Comparison of ENCODE assay signal across 5 fruit fly cellular contexts in genomic region chr2L:5052367-5052914, dm6.
TF ChIP-seq lines count a peak whose summit lies in the region.

Gene senju, plus strand, starts transcription at chr2L:5052843.

- TF ChIP-seq CTCF in whole organism, embryonic (GFP tag; optimal IDR thresholded peaks at IDR 0.05; lab: Kevin White, UChicago) = peak; percentile 55

TF ChIP-seq in whole organism, adult, 20 proteins besides CTCF, POLR2A, EP300 and RAD21 (continues in another document):
- TF ChIP-seq Crg-1 (GFP tag; optimal IDR thresholded peaks at IDR 0.05; lab: Kevin White, UChicago) (peak; percentile 97), Clk (GFP tag; optimal IDR thresholded peaks at IDR 0.05; lab: Kevin White, UChicago) (peak; percentile 67), Hr96 (GFP tag; optimal IDR thresholded peaks at IDR 0.05; lab: Kevin White, UChicago) (peak; percentile 79), tj (GFP tag; optimal IDR thresholded peaks at IDR 0.05; lab: Kevin White, UChicago) (peak; percentile 83), CG12768 (GFP tag; optimal IDR thresholded peaks at IDR 0.05; lab: Kevin White, UChicago) (peak; percentile 91), cic (GFP tag; optimal IDR thresholded peaks at IDR 0.05; lab: Kevin White, UChicago) (peak; percentile 89), CG33017 (tag; optimal IDR thresholded peaks at IDR 0.05; lab: Kevin White, UChicago) (peak; percentile 82), pad (GFP tag; optimal IDR thresholded peaks at IDR 0.05; lab: Kevin White, UChicago) (peak; percentile 88), CG1620 (GFP tag; optimal IDR thresholded peaks at IDR 0.05; lab: Kevin White, UChicago) (peak; percentile 94), CG11617 (GFP tag; optimal IDR thresholded peaks at IDR 0.05; lab: Kevin White, UChicago) (peak; percentile 86), CG7045 (GFP tag; optimal IDR thresholded peaks at IDR 0.05; lab: Kevin White, UChicago) (peak; percentile 77), CG5204 (GFP tag; optimal IDR thresholded peaks at IDR 0.05; lab: Kevin White, UChicago) (no peak), bab1 (GFP tag; optimal IDR thresholded peaks at IDR 0.05; lab: Kevin White, UChicago) (peak; percentile 80), Mnt (GFP tag; optimal IDR thresholded peaks at IDR 0.05; lab: Kevin White, UChicago) (peak; percentile 98), CG7101 (tag; optimal IDR thresholded peaks at IDR 0.05; lab: Kevin White, UChicago) (peak; percentile 86), cnc (optimal IDR thresholded peaks at IDR 0.05; lab: Kevin White, UChicago) (no peak), CG14711 (tag; optimal IDR thresholded peaks at IDR 0.05; lab: Kevin White, UChicago) (peak; percentile 66), toe (GFP tag; optimal IDR thresholded peaks at IDR 0.05; lab: Kevin White, UChicago) (no peak)

TF ChIP-seq in whole organism, embryonic, 481 proteins besides CTCF, POLR2A, EP300 and RAD21 (continues in another document):
- TF ChIP-seq CG10565 (GFP tag; optimal IDR thresholded peaks at IDR 0.05; lab: Kevin White, UChicago) (no peak), hth (optimal IDR thresholded peaks at IDR 0.05; lab: Kevin White, UChicago) (no peak), CG13624 (GFP tag; optimal IDR thresholded peaks at IDR 0.05; lab: Kevin White, UChicago) (peak; percentile 89), chif (GFP tag; optimal IDR thresholded peaks at IDR 0.05; lab: Kevin White, UChicago) (peak; percentile 82 to 84), Fer3 (tag; optimal IDR thresholded peaks at IDR 0.05; lab: Kevin White, UChicago) (peak; percentile 74), gfzf (GFP tag; optimal IDR thresholded peaks at IDR 0.05; lab: Kevin White, UChicago) (peak; percentile 44), CG33213 (GFP tag; optimal IDR thresholded peaks at IDR 0.05; lab: Kevin White, UChicago) (peak; percentile 81), CG16863 (GFP tag; optimal IDR thresholded peaks at IDR 0.05; lab: Kevin White, UChicago) (peak; percentile 85), B-H1 (GFP tag; IDR thresholded peaks at IDR 0.05; lab: Robert Waterston, UW) (peak; percentile 73), CG11696 (GFP tag; IDR thresholded peaks at IDR 0.05; lab: Robert Waterston, UW) (peak; percentile 53), pnt (GFP tag; optimal IDR thresholded peaks at IDR 0.05; lab: Kevin White, UChicago) (peak; percentile 74), Kr (GFP tag; optimal IDR thresholded peaks at IDR 0.05; lab: Kevin White, UChicago) (peak; percentile 33), onecut (GFP tag; IDR thresholded peaks at IDR 0.05; lab: Robert Waterston, UW) (peak; percentile 84), tll (GFP tag; optimal IDR thresholded peaks at IDR 0.05; lab: Kevin White, UChicago) (peak in 1 of 2 experiments; percentile 19), Neu2 (GFP tag; optimal IDR thresholded peaks at IDR 0.05; lab: Kevin White, UChicago; ENCODE audit: borderline replicate concordance) (no peak), CG31388 (GFP tag; optimal IDR thresholded peaks at IDR 0.05; lab: Kevin White, UChicago) (peak; percentile 4), Dek (tag; optimal IDR thresholded peaks at IDR 0.05; lab: Kevin White, UChicago) (peak; percentile 75)

TF ChIP-seq in whole organism, prepupa, 60 proteins besides CTCF, POLR2A, EP300 and RAD21 (continues in another document):
- TF ChIP-seq CG3032 (tag; optimal IDR thresholded peaks at IDR 0.05; lab: Kevin White, UChicago) (peak; percentile 68), fd59A (GFP tag; optimal IDR thresholded peaks at IDR 0.05; lab: Kevin White, UChicago) (peak; percentile 57), CG15336 (GFP tag; IDR thresholded peaks at IDR 0.05; lab: Robert Waterston, UW) (peak; percentile 84), topi (GFP tag; optimal IDR thresholded peaks at IDR 0.05; lab: Kevin White, UChicago) (peak; percentile 86), Ets96B (tag; optimal IDR thresholded peaks at IDR 0.05; lab: Kevin White, UChicago) (peak; percentile 77), dsx (GFP tag; optimal IDR thresholded peaks at IDR 0.05; lab: Kevin White, UChicago; ENCODE audit: poor library complexity, severe bottlenecking) (peak; percentile 59), CG8319 (GFP tag; optimal IDR thresholded peaks at IDR 0.05; lab: Kevin White, UChicago) (peak; percentile 80), CG6163 (GFP tag; IDR thresholded peaks at IDR 0.05; lab: Robert Waterston, UW) (peak; percentile 92), CG6854 (GFP tag; optimal IDR thresholded peaks at IDR 0.05; lab: Kevin White, UChicago) (peak; percentile 77), CG31627 (GFP tag; optimal IDR thresholded peaks at IDR 0.05; lab: Kevin White, UChicago) (peak; percentile 89), CG34406 (GFP tag; optimal IDR thresholded peaks at IDR 0.05; lab: Kevin White, UChicago) (peak; percentile 79), CG10669 (GFP tag; optimal IDR thresholded peaks at IDR 0.05; lab: Kevin White, UChicago) (peak; percentile 79), vri (GFP tag; optimal IDR thresholded peaks at IDR 0.05; lab: Kevin White, UChicago) (peak; percentile 85), Hr4 (GFP tag; optimal IDR thresholded peaks at IDR 0.05; lab: Kevin White, UChicago) (peak; percentile 89), Met (GFP tag; optimal IDR thresholded peaks at IDR 0.05; lab: Kevin White, UChicago) (peak; percentile 87), CG1621 (tag; optimal IDR thresholded peaks at IDR 0.05; lab: Kevin White, UChicago) (peak; percentile 80), net (GFP tag; optimal IDR thresholded peaks at IDR 0.05; lab: Kevin White, UChicago) (peak; percentile 90), CG6276 (GFP tag; optimal IDR thresholded peaks at IDR 0.05; lab: Kevin White, UChicago) (no peak), CG11902 (GFP tag; optimal IDR thresholded peaks at IDR 0.05; lab: Kevin White, UChicago) (peak; percentile 72)

TF ChIP-seq in whole organism, pupa, 21 proteins besides CTCF, POLR2A, EP300 and RAD21:
- TF ChIP-seq CG17806 (tag; optimal IDR thresholded peaks at IDR 0.05; lab: Kevin White, UChicago) (peak; percentile 77), CG32121 (GFP tag; IDR thresholded peaks at IDR 0.05; lab: Robert Waterston, UW) (peak; percentile 79), Snoo (tag; optimal IDR thresholded peaks at IDR 0.05; lab: Kevin White, UChicago) (peak; percentile 80), CG15710 (tag; optimal IDR thresholded peaks at IDR 0.05; lab: Kevin White, UChicago) (peak; percentile 77), CG13204 (GFP tag; optimal IDR thresholded peaks at IDR 0.05; lab: Kevin White, UChicago) (no peak), Pif1A (GFP tag; optimal IDR thresholded peaks at IDR 0.05; lab: Kevin White, UChicago) (peak; percentile 89), CG14655 (GFP tag; optimal IDR thresholded peaks at IDR 0.05; lab: Kevin White, UChicago) (no peak), CG8159 (tag; optimal IDR thresholded peaks at IDR 0.05; lab: Kevin White, UChicago) (peak; percentile 74), CG4496 (GFP tag; IDR thresholded peaks at IDR 0.05; lab: Robert Waterston, UW) (peak; percentile 89), CG9948 (tag; optimal IDR thresholded peaks at IDR 0.05; lab: Kevin White, UChicago) (peak; percentile 71), gl (tag; optimal IDR thresholded peaks at IDR 0.05; lab: Kevin White, UChicago) (peak; percentile 65), rn (GFP tag; IDR thresholded peaks at IDR 0.05; lab: Robert Waterston, UW) (peak; percentile 58; the same call in 1 of the 2 replicates), EcR (GFP tag; optimal IDR thresholded peaks at IDR 0.05; lab: Kevin White, UChicago) (peak; percentile 57), CG8301 (tag; optimal IDR thresholded peaks at IDR 0.05; lab: Kevin White, UChicago) (peak; percentile 79), D1 (tag; optimal IDR thresholded peaks at IDR 0.05; lab: Kevin White, UChicago) (no peak), CG10348 (GFP tag; IDR thresholded peaks at IDR 0.05; lab: Robert Waterston, UW) (no peak), fd96Ca (GFP tag; IDR thresholded peaks at IDR 0.05; lab: Robert Waterston, UW) (peak; percentile 89), Pif1B (GFP tag; optimal IDR thresholded peaks at IDR 0.05; lab: Kevin White, UChicago) (peak; percentile 80), CG12605 (GFP tag; IDR thresholded peaks at IDR 0.05; lab: Robert Waterston, UW) (peak; percentile 73), Ets98B (GFP tag; IDR thresholded peaks at IDR 0.05; lab: Robert Waterston, UW) (peak; percentile 87), CG34367 (tag; optimal IDR thresholded peaks at IDR 0.05; lab: Kevin White, UChicago) (peak; percentile 68)

TF ChIP-seq in whole organism, wandering third instar larva, 38 proteins besides CTCF, POLR2A, EP300 and RAD21 (continues in another document):
- TF ChIP-seq CG32264 (GFP tag; optimal IDR thresholded peaks at IDR 0.05; lab: Kevin White, UChicago) (peak; percentile 25), Hr83 (GFP tag; optimal IDR thresholded peaks at IDR 0.05; lab: Kevin White, UChicago; ENCODE audit: poor library complexity, severe bottlenecking) (peak; percentile 95), N (GFP tag; optimal IDR thresholded peaks at IDR 0.05; lab: Kevin White, UChicago) (no peak), psq (GFP tag; optimal IDR thresholded peaks at IDR 0.05; lab: Kevin White, UChicago) (peak; percentile 82), brk (GFP tag; optimal IDR thresholded peaks at IDR 0.05; lab: Kevin White, UChicago) (no peak), dmrt93B (GFP tag; optimal IDR thresholded peaks at IDR 0.05; lab: Kevin White, UChicago) (peak; percentile 57), dsf (GFP tag; optimal IDR thresholded peaks at IDR 0.05; lab: Kevin White, UChicago; ENCODE audit: borderline replicate concordance) (peak; percentile 73), woc (GFP tag; optimal IDR thresholded peaks at IDR 0.05; lab: Kevin White, UChicago) (no peak), jim (GFP tag; optimal IDR thresholded peaks at IDR 0.05; lab: Kevin White, UChicago) (peak; percentile 43), pan (optimal IDR thresholded peaks at IDR 0.05; lab: Kevin White, UChicago) (no peak), br (GFP tag; optimal IDR thresholded peaks at IDR 0.05; lab: Kevin White, UChicago) (peak; percentile 93), CG9705 (GFP tag; optimal IDR thresholded peaks at IDR 0.05; lab: Kevin White, UChicago) (peak; percentile 67), Dif (GFP tag; optimal IDR thresholded peaks at IDR 0.05; lab: Kevin White, UChicago; ENCODE audit: partially characterized antibody) (no peak), Rel (GFP tag; optimal IDR thresholded peaks at IDR 0.05; lab: Kevin White, UChicago) (no peak), Rel (tag; optimal IDR thresholded peaks at IDR 0.05; lab: Kevin White, UChicago) (peak; percentile 98), Myc (optimal IDR thresholded peaks at IDR 0.05; lab: Kevin White, UChicago) (peak; percentile 57), HLH106 (tag; optimal IDR thresholded peaks at IDR 0.05; lab: Kevin White, UChicago) (peak; percentile 59), lola (GFP tag; optimal IDR thresholded peaks at IDR 0.05; lab: Kevin White, UChicago) (no peak), Hr78 (GFP tag; optimal IDR thresholded peaks at IDR 0.05; lab: Kevin White, UChicago) (no peak), Abd-B (GFP tag; optimal IDR thresholded peaks at IDR 0.05; lab: Kevin White, UChicago) (no peak), GATAd (GFP tag; optimal IDR thresholded peaks at IDR 0.05; lab: Kevin White, UChicago) (no peak), Hnf4 (GFP tag; optimal IDR thresholded peaks at IDR 0.05; lab: Kevin White, UChicago) (peak; percentile 91), Vsx2 (GFP tag; optimal IDR thresholded peaks at IDR 0.05; lab: Kevin White, UChicago; ENCODE audit: partially characterized antibody) (no peak), Sp1 (GFP tag; optimal IDR thresholded peaks at IDR 0.05; lab: Kevin White, UChicago) (peak; percentile 79)
